Worm (Caenorhabditis elegans) whole organism, L1 larva: ENCODE data around the gene acdh-2.

ENCODE experiments used
- aha-1 ChIP-seq: fragments of 150-350 bp; optimal IDR thresholded peaks from 2 replicates; lab custom pipeline; 2014; ENCODE audit warnings: missing biosample characterization, missing genetic modification characterization
- aly-2 ChIP-seq: fragments of 150-350 bp; optimal IDR thresholded peaks from 2 replicates; lab custom pipeline; 2014; ENCODE audit warnings: missing biosample characterization, missing genetic modification characterization
- ama-1 ChIP-seq: fragments of 150-350 bp; optimal IDR thresholded peaks from 2 replicates; lab custom pipeline; 2014
- ceh-82 ChIP-seq, 3 experiments: fragments of 150-350 bp in 1 of 3; sonication (generic microtip) in 2 of 3; optimal IDR thresholded peaks; 2 replicates each; lab custom pipeline; 2014 to 2017; ENCODE audit warnings: missing biosample characterization in 3 of 3, missing genetic modification characterization in 3 of 3
- fkh-10 ChIP-seq: sonication (generic microtip); optimal IDR thresholded peaks from 2 replicates; lab custom pipeline; 2017; ENCODE audit warnings: missing biosample characterization, missing genetic modification reagents, missing genetic modification characterization
- fos-1 ChIP-seq: fragments of 150-350 bp; optimal IDR thresholded peaks from 2 replicates; lab custom pipeline; 2014; ENCODE audit warnings: missing biosample characterization, missing genetic modification characterization
- hlh-4 ChIP-seq: sonication (generic microtip); optimal IDR thresholded peaks from 2 replicates; lab custom pipeline; 2016; ENCODE audit warnings: mild to moderate bottlenecking, missing genetic modification characterization, missing compliant biosample characterization
- mdl-1 ChIP-seq, 2 experiments: fragments of 150-350 bp; optimal IDR thresholded peaks; 2 replicates each; lab custom pipeline; 2014 to 2017; ENCODE audit warnings: missing biosample characterization in 2 of 2, missing genetic modification characterization in 2 of 2, inconsistent platforms in 1 of 2
- nhr-12 ChIP-seq: sonication (generic microtip); optimal IDR thresholded peaks from 2 replicates; lab custom pipeline; 2017; ENCODE audit warnings: missing biosample characterization, missing genetic modification characterization
- nhr-237 ChIP-seq: fragments of 150-350 bp; optimal IDR thresholded peaks from 2 replicates; lab custom pipeline; 2014; ENCODE audit warnings: missing biosample characterization, missing genetic modification characterization
- swsn-7 ChIP-seq: sonication (generic microtip); optimal IDR thresholded peaks from 2 replicates; lab custom pipeline; 2016; ENCODE audit warnings: missing genetic modification characterization, missing compliant biosample characterization
- tbx-2 ChIP-seq: sonication (generic microtip); optimal IDR thresholded peaks from 2 replicates; lab custom pipeline; 2016; ENCODE audit warnings: missing genetic modification characterization, missing compliant biosample characterization
- ztf-11 ChIP-seq, 2 experiments: sonication (generic microtip); optimal IDR thresholded peaks; 2 replicates each; lab custom pipeline; 2016 to 2017; ENCODE audit warnings: missing genetic modification characterization in 2 of 2, missing biosample characterization in 1 of 2, missing compliant biosample characterization in 1 of 2

- TF ChIP-seq nhr-12 (tag; lab: Kevin White, UChicago) (no peak), ama-1 (peak; percentile 97), nhr-237 (tag; lab: Kevin White, UChicago) (no peak), hlh-4 (tag; lab: Kevin White, UChicago) (no peak), tbx-2 (tag; lab: Kevin White, UChicago) (no peak), swsn-7 (tag; lab: Kevin White, UChicago) (peak; percentile 95), fos-1 (tag; lab: Kevin White, UChicago) (no peak), aha-1 (tag; lab: Kevin White, UChicago) (no peak), mdl-1 (tag; optimal IDR thresholded peaks at IDR 0.05; lab: Kevin White, UChicago) (peak in 1 of 2 experiments; percentile 46), aly-2 (tag; lab: Kevin White, UChicago) (no peak), ceh-82 (tag; optimal IDR thresholded peaks at IDR 0.05; lab: Kevin White, UChicago) (peak in 1 of 3 experiments; percentile 29), ztf-11 (tag; optimal IDR thresholded peaks at IDR 0.05; lab: Kevin White, UChicago) (no peak), fkh-10 (GFP tag; lab: Kevin White, UChicago) (no peak)
These were observed 3.2 kb downstream of the acdh-2 start for ce11 chrII:5544145-5544515.
